Worm (Caenorhabditis elegans) whole organism, young adult: ENCODE data around the gene F32E10.9.

Experiments used
- B0261.1 ChIP-seq: sonication (generic microtip); optimal IDR thresholded peaks from 2 replicates; lab custom pipeline; 2016; ENCODE audit warnings: mild to moderate bottlenecking, missing genetic modification characterization, moderate library complexity, missing compliant biosample characterization
- B0336.3 ChIP-seq: fragments of 200-800 bp; sonication (Bioruptor generic); IDR thresholded peaks from 2 replicates; pipeline ENCODE4 v1.3.6; 2022; ENCODE audit warnings: missing genetic modification characterization, missing compliant biosample characterization
- D2030.7 ChIP-seq: fragments of 200-800 bp; sonication (Bioruptor generic); IDR thresholded peaks from 2 replicates; pipeline ENCODE4 v1.3.6; 2022; ENCODE audit warnings: missing genetic modification reagents, missing genetic modification characterization, missing compliant biosample characterization
- F23B12.7 ChIP-seq: sonication (generic microtip); optimal IDR thresholded peaks from 2 replicates; lab custom pipeline; 2017; ENCODE audit warnings: missing genetic modification characterization, mild to moderate bottlenecking, missing compliant biosample characterization, antibody characterized with exemption, moderate library complexity; ENCODE audit not compliant: insufficient read depth
- F39B2.1 ChIP-seq: fragments of 200-800 bp; sonication (Bioruptor generic); IDR thresholded peaks from 2 replicates; pipeline ENCODE4 v1.3.6; 2022; ENCODE audit warnings: missing genetic modification reagents, missing genetic modification characterization, missing compliant biosample characterization
- F49E8.2 ChIP-seq: sonication (generic microtip); optimal IDR thresholded peaks from 3 replicates; lab custom pipeline; 2017; ENCODE audit warnings: missing genetic modification characterization, mild to moderate bottlenecking, missing compliant biosample characterization, antibody characterized with exemption, moderate library complexity; ENCODE audit not compliant: insufficient read depth
- F52B5.7 ChIP-seq: sonication (generic microtip); optimal IDR thresholded peaks from 2 replicates; lab custom pipeline; 2016; ENCODE audit warnings: mild to moderate bottlenecking, missing genetic modification characterization, missing compliant biosample characterization
- F57C9.4 ChIP-seq: sonication (generic microtip); optimal IDR thresholded peaks from 2 replicates; lab custom pipeline; 2017; ENCODE audit warnings: mild to moderate bottlenecking, missing genetic modification characterization, missing compliant biosample characterization
- T07F8.4 ChIP-seq: sonication (generic microtip); optimal IDR thresholded peaks from 2 replicates; lab custom pipeline; 2016; ENCODE audit warnings: mild to moderate bottlenecking, missing genetic modification characterization, moderate library complexity, missing compliant biosample characterization
- Y95B8A.8 ChIP-seq: fragments of 200-800 bp; sonication (Bioruptor generic); IDR thresholded peaks from 2 replicates; pipeline ENCODE4 v1.3.6; 2022; ENCODE audit warnings: missing genetic modification reagents, missing genetic modification characterization, missing compliant biosample characterization
- ZK185.1 ChIP-seq: sonication (generic microtip); optimal IDR thresholded peaks from 2 replicates; lab custom pipeline; 2016; ENCODE audit warnings: mild to moderate bottlenecking, missing genetic modification characterization, missing compliant biosample characterization; ENCODE audit not compliant: poor library complexity, severe bottlenecking
- aptf-3 ChIP-seq: fragments of 200-800 bp; sonication (Bioruptor generic); IDR thresholded peaks from 2 replicates; pipeline ENCODE4 v1.3.6; 2022; ENCODE audit warnings: missing genetic modification characterization, missing compliant biosample characterization
- atf-7 ChIP-seq: sonication (generic microtip); optimal IDR thresholded peaks from 2 replicates; lab custom pipeline; 2017; ENCODE audit warnings: mild to moderate bottlenecking, missing genetic modification characterization, missing compliant biosample characterization
- athp-1 ChIP-seq: sonication (generic microtip); optimal IDR thresholded peaks from 2 replicates; lab custom pipeline; 2017; ENCODE audit warnings: mild to moderate bottlenecking, missing genetic modification characterization, missing compliant biosample characterization
- attf-6 ChIP-seq: fragments of 200-800 bp; sonication (Bioruptor generic); IDR thresholded peaks from 2 replicates; pipeline ENCODE4 v1.3.6; 2022; ENCODE audit warnings: missing genetic modification reagents, missing genetic modification characterization, missing compliant biosample characterization
- bed-2 ChIP-seq: fragments of 200-800 bp; sonication (Bioruptor generic); IDR thresholded peaks from 2 replicates; pipeline ENCODE4 v1.3.6; 2022; ENCODE audit warnings: missing genetic modification reagents, missing genetic modification characterization, missing compliant biosample characterization
- ccch-3 ChIP-seq: fragments of 200-800 bp; sonication (Bioruptor generic); optimal IDR thresholded peaks from 2 replicates; lab custom pipeline; 2018; ENCODE audit warnings: mild to moderate bottlenecking, missing genetic modification characterization, missing compliant biosample characterization
- ceh-27 ChIP-seq: fragments of 200-800 bp; sonication (Bioruptor generic); optimal IDR thresholded peaks from 2 replicates; lab custom pipeline; 2018; ENCODE audit warnings: mild to moderate bottlenecking, missing genetic modification characterization, moderate library complexity, missing compliant biosample characterization
- ceh-40 ChIP-seq: fragments of 200-800 bp; sonication (Bioruptor generic); IDR thresholded peaks from 2 replicates; pipeline ENCODE4 v1.3.6; 2022; ENCODE audit warnings: missing genetic modification characterization, missing compliant biosample characterization
- ceh-58 ChIP-seq: fragments of 200-800 bp; sonication (Bioruptor generic); IDR thresholded peaks from 2 replicates; pipeline ENCODE4 v1.3.6; 2022; ENCODE audit warnings: missing genetic modification characterization, missing compliant biosample characterization
- chd-7 ChIP-seq: sonication (generic microtip); optimal IDR thresholded peaks from 2 replicates; lab custom pipeline; 2016; ENCODE audit warnings: mild to moderate bottlenecking, missing genetic modification characterization, moderate library complexity, missing compliant biosample characterization
- die-1 ChIP-seq: sonication (generic microtip); optimal IDR thresholded peaks from 2 replicates; lab custom pipeline; 2016; ENCODE audit warnings: missing genotype, mild to moderate bottlenecking, missing genetic modification characterization, missing compliant biosample characterization
- efl-1 ChIP-seq: fragments of 150-350 bp; optimal IDR thresholded peaks from 2 replicates; lab custom pipeline; 2014; ENCODE audit warnings: missing biosample characterization, missing genetic modification reagents, missing genetic modification characterization
- egl-18 ChIP-seq: fragments of 200-800 bp; sonication (Bioruptor generic); IDR thresholded peaks from 2 replicates; pipeline ENCODE4 v1.3.6; 2022; ENCODE audit warnings: missing genetic modification reagents, missing genetic modification characterization, missing compliant biosample characterization
- egl-44 ChIP-seq: fragments of 200-800 bp; sonication (Bioruptor generic); IDR thresholded peaks from 2 replicates; pipeline ENCODE4 v1.3.6; 2022; ENCODE audit warnings: missing genetic modification reagents, missing genetic modification characterization, missing compliant biosample characterization
- ekl-4 ChIP-seq: fragments of 200-800 bp; sonication (Bioruptor generic); IDR thresholded peaks from 2 replicates; pipeline ENCODE4 v1.3.6; 2022; ENCODE audit warnings: missing genetic modification reagents, missing genetic modification characterization, missing compliant biosample characterization
- hlh-26 ChIP-seq: fragments of 200-800 bp; sonication (Bioruptor generic); conservative IDR thresholded peaks from 2 replicates; pipeline ENCODE4 v1.3.6; 2022; ENCODE audit warnings: missing genetic modification reagents, missing genetic modification characterization, missing compliant biosample characterization
- hmg-1.2 ChIP-seq: fragments of 200-800 bp; sonication (Bioruptor generic); IDR thresholded peaks from 2 replicates; pipeline ENCODE4 v1.3.6; 2022; ENCODE audit warnings: missing genetic modification reagents, missing genetic modification characterization, missing compliant biosample characterization
- hrde-1 ChIP-seq: sonication (generic microtip); optimal IDR thresholded peaks from 2 replicates; lab custom pipeline; 2016; ENCODE audit warnings: missing genetic modification characterization, mild to moderate bottlenecking, missing compliant biosample characterization, moderate library complexity, missing genotype, missing genetic modification reagents, borderline replicate concordance
- lin-26 ChIP-seq: fragments of 200-800 bp; sonication (Bioruptor generic); IDR thresholded peaks from 2 replicates; pipeline ENCODE4 v1.3.6; 2022; ENCODE audit warnings: missing genetic modification reagents, missing genetic modification characterization, missing compliant biosample characterization
- lin-40 ChIP-seq: sonication (generic microtip); optimal IDR thresholded peaks from 2 replicates; lab custom pipeline; 2016; ENCODE audit warnings: missing genetic modification characterization, mild to moderate bottlenecking, missing compliant biosample characterization, missing genotype, missing genetic modification reagents
- lir-1 ChIP-seq: fragments of 200-800 bp; sonication (Bioruptor generic); conservative IDR thresholded peaks from 2 replicates; pipeline ENCODE4 v1.3.6; 2022; ENCODE audit warnings: missing genetic modification reagents, missing genetic modification characterization, missing compliant biosample characterization
- lsy-27 ChIP-seq: sonication (generic microtip); optimal IDR thresholded peaks from 2 replicates; lab custom pipeline; 2017; ENCODE audit warnings: missing genetic modification characterization, mild to moderate bottlenecking, missing compliant biosample characterization, antibody characterized with exemption, missing genotype, borderline replicate concordance; ENCODE audit not compliant: insufficient read depth
- madf-3 ChIP-seq: fragments of 200-800 bp; sonication (Bioruptor generic); IDR thresholded peaks from 2 replicates; pipeline ENCODE4 v1.3.6; 2022; ENCODE audit warnings: missing genetic modification reagents, missing genetic modification characterization, missing compliant biosample characterization
- madf-6 ChIP-seq: fragments of 200-800 bp; sonication (Bioruptor generic); IDR thresholded peaks from 2 replicates; pipeline ENCODE4 v1.3.6; 2022; ENCODE audit warnings: missing genetic modification reagents, missing genetic modification characterization, missing compliant biosample characterization
- repo-1 ChIP-seq: sonication (generic microtip); optimal IDR thresholded peaks from 2 replicates; lab custom pipeline; 2017; ENCODE audit warnings: mild to moderate bottlenecking, missing genetic modification characterization, missing compliant biosample characterization
- sdz-38 ChIP-seq: sonication (generic microtip); optimal IDR thresholded peaks from 2 replicates; lab custom pipeline; 2016; ENCODE audit warnings: missing genotype, missing genetic modification characterization, missing compliant biosample characterization
- snpc-1.3 ChIP-seq: sonication (generic microtip); optimal IDR thresholded peaks from 2 replicates; lab custom pipeline; 2017; ENCODE audit warnings: missing genetic modification characterization, mild to moderate bottlenecking, missing compliant biosample characterization, antibody characterized with exemption, moderate library complexity, missing genotype, missing genetic modification reagents; ENCODE audit not compliant: insufficient read depth
- snpc-3.4 ChIP-seq: sonication (generic microtip); optimal IDR thresholded peaks from 2 replicates; lab custom pipeline; 2017; ENCODE audit warnings: missing genetic modification characterization, mild to moderate bottlenecking, missing compliant biosample characterization, antibody characterized with exemption, moderate library complexity, missing genotype, missing genetic modification reagents
- snpc-4 ChIP-seq, 5 experiments: fragments of 150-350 bp in 1 of 5; sonication (generic microtip) in 4 of 5; optimal IDR thresholded peaks; 2 replicates each; lab custom pipeline; 2014 to 2018; ENCODE audit warnings: missing genetic modification characterization in 5 of 5, missing biosample characterization in 3 of 5, antibody characterized with exemption in 2 of 5, mild to moderate bottlenecking in 2 of 5, missing compliant biosample characterization in 2 of 5, missing genotype in 2 of 5, moderate library complexity in 2 of 5, missing genetic modification reagents in 1 of 5
- somi-1 ChIP-seq: fragments of 200-800 bp; sonication (Bioruptor generic); optimal IDR thresholded peaks from 2 replicates; lab custom pipeline; 2018; ENCODE audit warnings: mild to moderate bottlenecking, missing genetic modification characterization, missing compliant biosample characterization
- sptf-2 ChIP-seq: fragments of 200-800 bp; sonication (Bioruptor generic); optimal IDR thresholded peaks from 2 replicates; lab custom pipeline; 2018; ENCODE audit warnings: mild to moderate bottlenecking, missing genetic modification characterization, missing compliant biosample characterization
- tbx-9 ChIP-seq: sonication (generic microtip); optimal IDR thresholded peaks from 2 replicates; lab custom pipeline; 2016; ENCODE audit warnings: borderline replicate concordance, missing genetic modification characterization, inconsistent platforms, missing compliant biosample characterization
- tlf-1 ChIP-seq: fragments of 200-800 bp; sonication (Bioruptor generic); optimal IDR thresholded peaks from 2 replicates; lab custom pipeline; 2018; ENCODE audit warnings: mild to moderate bottlenecking, missing genetic modification characterization, missing compliant biosample characterization
- unc-130 ChIP-seq: sonication (generic microtip); optimal IDR thresholded peaks from 2 replicates; lab custom pipeline; 2016; ENCODE audit warnings: missing genetic modification reagents, missing genetic modification characterization, missing compliant biosample characterization
- unc-62 ChIP-seq: fragments of 150-350 bp; optimal IDR thresholded peaks from 2 replicates; lab custom pipeline; 2014; ENCODE audit warnings: missing biosample characterization, missing genetic modification reagents, missing genetic modification characterization
- ztf-25 ChIP-seq: fragments of 200-800 bp; sonication (Bioruptor generic); IDR thresholded peaks from 2 replicates; pipeline ENCODE4 v1.3.6; 2022; ENCODE audit warnings: missing genetic modification reagents, missing genetic modification characterization, missing compliant biosample characterization
- ztf-28 ChIP-seq: fragments of 200-800 bp; sonication (Bioruptor generic); IDR thresholded peaks from 2 replicates; pipeline ENCODE4 v1.3.6; 2022; ENCODE audit warnings: missing genetic modification reagents, missing genetic modification characterization, missing compliant biosample characterization

Gene F32E10.9

DNA sequence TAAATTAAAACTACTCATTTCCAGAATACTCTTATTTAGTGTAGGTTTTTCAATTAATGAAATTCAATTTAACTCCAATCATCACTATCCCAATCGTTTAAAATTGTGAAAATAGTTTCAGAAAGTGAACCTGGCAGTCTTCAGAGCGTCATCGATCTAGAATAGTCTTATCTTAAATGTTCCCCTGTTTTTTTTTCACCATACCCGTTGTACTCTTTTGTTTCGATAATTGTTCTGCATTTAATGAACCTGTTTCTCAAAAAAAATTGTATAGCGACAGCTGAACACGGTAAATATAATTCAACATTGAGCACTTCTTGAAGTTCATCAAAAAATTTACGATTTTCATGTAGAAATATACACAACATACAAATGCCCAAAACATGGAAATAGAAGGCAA lies 12.5 kb downstream of the F32E10.9 start:
- no peak for TF ChIP-seq ceh-27 (GFP tag; lab: Kevin White, UChicago)
- TF ChIP-seq ceh-40 = no peak
- TF ChIP-seq ceh-58 (GFP tag; lab: Robert Waterston, UW) = no peak
- no peak for TF ChIP-seq T07F8.4 (tag; lab: Kevin White, UChicago)
- TF ChIP-seq madf-6 (GFP tag; lab: Robert Waterston, UW) = peak; percentile 42; the same call in 1 of the 2 replicates
- TF ChIP-seq ztf-28 (GFP tag; lab: Robert Waterston, UW) = no peak
- no peak for TF ChIP-seq snpc-3.4 (tag; lab: Kevin White, UChicago)
- TF ChIP-seq snpc-4 (GFP tag; optimal IDR thresholded peaks at IDR 0.05; lab: Kevin White, UChicago) = no peak
- peak in 1 of 4 experiments; percentile 12 for TF ChIP-seq snpc-4 (tag; optimal IDR thresholded peaks at IDR 0.05; lab: Kevin White, UChicago)
- no peak for TF ChIP-seq unc-130 (GFP tag; lab: Kevin White, UChicago)
- TF ChIP-seq athp-1 = no peak
- no peak for TF ChIP-seq lin-26 (GFP tag; lab: Robert Waterston, UW)
- no peak for TF ChIP-seq unc-62 (GFP tag; lab: Kevin White, UChicago)
- no peak for TF ChIP-seq B0261.1 (tag; lab: Kevin White, UChicago)
- TF ChIP-seq egl-44 (GFP tag; lab: Robert Waterston, UW) = no peak
- peak; percentile 35 for TF ChIP-seq ZK185.1
- no peak for TF ChIP-seq lin-40 (tag; lab: Kevin White, UChicago)
- no peak for TF ChIP-seq ccch-3 (GFP tag; lab: Kevin White, UChicago)
- TF ChIP-seq F52B5.7 = no peak
- TF ChIP-seq madf-3 (GFP tag; lab: Robert Waterston, UW) = no peak
- no peak for TF ChIP-seq sdz-38 (tag; lab: Kevin White, UChicago)
- TF ChIP-seq repo-1 = peak; percentile 64
- TF ChIP-seq lsy-27 (tag; lab: Kevin White, UChicago) = no peak
- TF ChIP-seq B0336.3 (GFP tag; lab: Robert Waterston, UW) = 0 out of 2 replicates have a peak, but pooled peaks have one; percentile 37
- no peak for TF ChIP-seq F39B2.1 (GFP tag; lab: Robert Waterston, UW)
- TF ChIP-seq efl-1 = no peak
- TF ChIP-seq egl-18 (GFP tag; lab: Robert Waterston, UW) = no peak
- no peak for TF ChIP-seq atf-7 (tag; lab: Kevin White, UChicago)
- TF ChIP-seq chd-7 (tag; lab: Kevin White, UChicago) = no peak
- no peak for TF ChIP-seq bed-2
- peak; percentile 43; the same call in 1 of the 2 replicates for TF ChIP-seq Y95B8A.8
- TF ChIP-seq aptf-3 (GFP tag; lab: Robert Waterston, UW) = no peak
- no peak for TF ChIP-seq ekl-4 (GFP tag; lab: Robert Waterston, UW)
- TF ChIP-seq somi-1 = no peak
- no peak for TF ChIP-seq ztf-25
- TF ChIP-seq hmg-1.2 (GFP tag; lab: Robert Waterston, UW) = no peak
- no peak for TF ChIP-seq sptf-2 (GFP tag; lab: Kevin White, UChicago)
- peak; percentile 3 for TF ChIP-seq snpc-1.3 (tag; lab: Kevin White, UChicago)
- TF ChIP-seq hlh-26 = no peak
- TF ChIP-seq D2030.7 (GFP tag; lab: Robert Waterston, UW) = no peak
- peak; percentile 16 for TF ChIP-seq tlf-1
- no peak for TF ChIP-seq F57C9.4 (tag; lab: Kevin White, UChicago)
- TF ChIP-seq attf-6 (GFP tag; lab: Robert Waterston, UW) = no peak
- TF ChIP-seq tbx-9 (tag; lab: Kevin White, UChicago) = no peak
- no peak for TF ChIP-seq lir-1 (GFP tag; lab: Robert Waterston, UW)
- TF ChIP-seq die-1 (tag; lab: Kevin White, UChicago) = no peak
- no peak for TF ChIP-seq F23B12.7 (tag; lab: Kevin White, UChicago)
- TF ChIP-seq F49E8.2 = no peak
- TF ChIP-seq hrde-1 (tag; lab: Kevin White, UChicago) = peak; percentile 69
